Fruit fly (Drosophila melanogaster) whole organism, embryonic: ENCODE results near the gene CG3014.
A peak's percentile ranks its signal among the peaks of the same experiment; 100 is the strongest.

Experiments used
- Asciz ChIP-seq: fragments of 200-800 bp; sonication (Bioruptor generic); optimal IDR thresholded peaks from 2 replicates; lab custom pipeline; 2017; ENCODE audit warnings: missing biosample characterization, mild to moderate bottlenecking, missing genetic modification characterization, missing genetic modification reagents
- Blimp-1 ChIP-seq: fragments of 200-800 bp; sonication (Bioruptor generic); optimal IDR thresholded peaks from 3 replicates; lab custom pipeline; 2018; ENCODE audit warnings: missing biosample characterization, missing genetic modification characterization, mild to moderate bottlenecking, moderate library complexity, missing genetic modification reagents
- CG10267 ChIP-seq: fragments of 200-800 bp; sonication (Bioruptor generic); optimal IDR thresholded peaks from 2 replicates; lab custom pipeline; 2018; ENCODE audit warnings: missing biosample characterization, mild to moderate bottlenecking, missing genetic modification characterization, moderate library complexity
- CG11085 ChIP-seq: fragments of 200-800 bp; sonication (Bioruptor generic); IDR thresholded peaks from 2 replicates; pipeline ENCODE4 v1.3.6; 2022; ENCODE audit warnings: missing biosample characterization, missing genetic modification characterization
- CG11504 ChIP-seq: fragments of 200-800 bp; sonication (Bioruptor generic); optimal IDR thresholded peaks from 3 replicates; lab custom pipeline; 2019; ENCODE audit warnings: missing biosample characterization, mild to moderate bottlenecking, missing genetic modification characterization, moderate library complexity
- CG11723 ChIP-seq: fragments of 200-800 bp; sonication (Bioruptor generic); optimal IDR thresholded peaks from 2 replicates; lab custom pipeline; 2017; ENCODE audit warnings: missing biosample characterization, mild to moderate bottlenecking, missing genetic modification characterization
- CG12155 ChIP-seq: fragments of 200-800 bp; sonication (Bioruptor generic); optimal IDR thresholded peaks from 3 replicates; lab custom pipeline; 2016; ENCODE audit warnings: missing biosample characterization, missing genetic modification characterization
- CG12299 ChIP-seq: fragments of 200-800 bp; sonication (Bioruptor generic); optimal IDR thresholded peaks from 2 replicates; lab custom pipeline; 2018; ENCODE audit warnings: missing biosample characterization, mild to moderate bottlenecking, missing genetic modification characterization
- CG14965 ChIP-seq: fragments of 200-800 bp; sonication (Bioruptor generic); optimal IDR thresholded peaks from 2 replicates; lab custom pipeline; 2016; ENCODE audit warnings: missing biosample characterization, missing genetic modification characterization, borderline replicate concordance
- CG31224 ChIP-seq: fragments of 200-800 bp; sonication (Bioruptor generic); IDR thresholded peaks from 2 replicates; pipeline ENCODE4 v1.3.6; 2022; ENCODE audit warnings: missing biosample characterization, missing genetic modification characterization
- CG33557 ChIP-seq: fragments of 200-800 bp; sonication (Bioruptor generic); optimal IDR thresholded peaks from 2 replicates; lab custom pipeline; 2019; ENCODE audit warnings: missing biosample characterization, mild to moderate bottlenecking, missing genetic modification characterization, moderate library complexity
- CG34376 ChIP-seq: fragments of 200-800 bp; sonication (Bioruptor generic); optimal IDR thresholded peaks from 2 replicates; lab custom pipeline; 2018; ENCODE audit warnings: missing biosample characterization, mild to moderate bottlenecking, missing genetic modification characterization
- CG3726 ChIP-seq: fragments of 200-800 bp; sonication (Bioruptor generic); IDR thresholded peaks from 3 replicates; pipeline ENCODE4, ENCODE4 v1.3.6; 2022; ENCODE audit warnings: missing biosample characterization, missing genetic modification characterization
- CG6254 ChIP-seq: fragments of 200-800 bp; sonication (Bioruptor generic); optimal IDR thresholded peaks from 3 replicates; lab custom pipeline; 2017; ENCODE audit warnings: mild to moderate bottlenecking, missing biosample characterization, missing genetic modification reagents, missing genetic modification characterization
- CG6854 ChIP-seq: fragments of 200-800 bp; sonication (Bioruptor generic); optimal IDR thresholded peaks from 3 replicates; lab custom pipeline; 2017; ENCODE audit warnings: missing biosample characterization, mild to moderate bottlenecking, missing genetic modification characterization
- CG7556 ChIP-seq: fragments of 200-800 bp; sonication (Bioruptor generic); optimal IDR thresholded peaks from 2 replicates; lab custom pipeline; 2017; ENCODE audit warnings: missing biosample characterization, mild to moderate bottlenecking, missing genetic modification characterization
- CG8924 ChIP-seq: fragments of 200-800 bp; optimal IDR thresholded peaks from 3 replicates; lab custom pipeline; 2019; ENCODE audit warnings: missing biosample characterization, mild to moderate bottlenecking, missing genetic modification characterization, moderate library complexity
- CG8944 ChIP-seq: fragments of 200-800 bp; sonication (Bioruptor generic); optimal IDR thresholded peaks from 3 replicates; lab custom pipeline; 2016; ENCODE audit warnings: missing biosample characterization, missing genetic modification characterization
- CG9609 ChIP-seq: fragments of 200-800 bp; sonication (Bioruptor generic); optimal IDR thresholded peaks from 3 replicates; lab custom pipeline; 2016; ENCODE audit warnings: missing biosample characterization, missing genetic modification characterization
- D19A ChIP-seq: fragments of 200-800 bp; optimal IDR thresholded peaks from 3 replicates; lab custom pipeline; 2019; ENCODE audit warnings: missing biosample characterization, mild to moderate bottlenecking, missing genetic modification characterization, moderate library complexity
- Dek ChIP-seq: fragments of 200-800 bp; sonication (Bioruptor generic); optimal IDR thresholded peaks from 3 replicates; lab custom pipeline; 2019; ENCODE audit warnings: missing biosample characterization, mild to moderate bottlenecking, missing genetic modification characterization, moderate library complexity
- Hmr ChIP-seq: fragments of 200-800 bp; sonication (Bioruptor generic); optimal IDR thresholded peaks from 3 replicates; lab custom pipeline; 2017; ENCODE audit warnings: mild to moderate bottlenecking, missing biosample characterization, missing genetic modification reagents, missing genetic modification characterization
- Hr51 ChIP-seq, 2 experiments: fragments of 200-800 bp; sonication (Bioruptor generic); optimal IDR thresholded peaks; 2 replicates in 1 of 2; 3 replicates in 1 of 2; lab custom pipeline; 2016 to 2018; ENCODE audit warnings: missing biosample characterization in 2 of 2, missing genetic modification characterization in 2 of 2, mild to moderate bottlenecking in 1 of 2, moderate library complexity in 1 of 2
- Hsf ChIP-seq: fragments of 200-800 bp; sonication (Bioruptor generic); optimal IDR thresholded peaks from 3 replicates; lab custom pipeline; 2016; ENCODE audit warnings: missing biosample characterization, missing genetic modification characterization
- Mrtf ChIP-seq: fragments of 200-800 bp; sonication (Bioruptor generic); IDR thresholded peaks from 3 replicates; pipeline ENCODE4 v1.3.6; 2022; ENCODE audit warnings: missing biosample characterization, missing genetic modification characterization
- NC2β ChIP-seq: fragments of 200-800 bp; sonication (Bioruptor generic); optimal IDR thresholded peaks from 2 replicates; lab custom pipeline; 2016; ENCODE audit warnings: missing biosample characterization, missing genetic modification characterization
- NK7.1 ChIP-seq: fragments of 200-800 bp; sonication (Bioruptor generic); optimal IDR thresholded peaks from 3 replicates; lab custom pipeline; 2016; ENCODE audit warnings: missing biosample characterization, missing genetic modification characterization
- Sry-δ ChIP-seq: fragments of 200-800 bp; sonication (Bioruptor generic); optimal IDR thresholded peaks from 2 replicates; lab custom pipeline; 2016; ENCODE audit warnings: missing biosample characterization, missing genetic modification characterization
- Vsx1 ChIP-seq: fragments of 200-800 bp; sonication (Bioruptor generic); optimal IDR thresholded peaks from 2 replicates; lab custom pipeline; 2017; ENCODE audit warnings: missing biosample characterization, mild to moderate bottlenecking, missing genetic modification characterization, missing genetic modification reagents
- ap ChIP-seq: fragments of 200-800 bp; sonication (Bioruptor generic); IDR thresholded peaks from 2 replicates; pipeline ENCODE4 v1.3.6; 2022; ENCODE audit warnings: missing biosample characterization, missing genetic modification characterization
- ash1 ChIP-seq: fragments of 200-800 bp; sonication (Bioruptor generic); optimal IDR thresholded peaks from 2 replicates; lab custom pipeline; 2018; ENCODE audit warnings: missing biosample characterization, mild to moderate bottlenecking, missing genetic modification characterization
- bab2 ChIP-seq: fragments of 200-800 bp; sonication (Bioruptor generic); optimal IDR thresholded peaks from 2 replicates; lab custom pipeline; 2016; ENCODE audit warnings: missing biosample characterization, missing genetic modification characterization
- btn ChIP-seq: fragments of 200-800 bp; sonication (Bioruptor generic); optimal IDR thresholded peaks from 2 replicates; lab custom pipeline; 2016; ENCODE audit warnings: missing biosample characterization, missing genetic modification characterization
- chif ChIP-seq, 2 experiments: fragments of 200-800 bp; sonication (Bioruptor generic); optimal IDR thresholded peaks; 3 replicates each; lab custom pipeline; 2016; ENCODE audit warnings: missing biosample characterization in 2 of 2, missing genetic modification characterization in 2 of 2
- crc ChIP-seq: fragments of 200-800 bp; sonication (Bioruptor generic); optimal IDR thresholded peaks from 2 replicates; lab custom pipeline; 2016; ENCODE audit warnings: missing biosample characterization, missing genetic modification characterization
- disco-r ChIP-seq: fragments of 200-800 bp; sonication (Bioruptor generic); optimal IDR thresholded peaks from 2 replicates; lab custom pipeline; 2016; ENCODE audit warnings: missing biosample characterization, missing genetic modification characterization
- emc ChIP-seq: fragments of 200-800 bp; sonication (Bioruptor generic); optimal IDR thresholded peaks from 2 replicates; lab custom pipeline; 2016; ENCODE audit warnings: missing biosample characterization, missing genetic modification characterization
- gt ChIP-seq: fragments of 200-800 bp; sonication (Bioruptor generic); IDR thresholded peaks from 2 replicates; pipeline ENCODE4 v1.3.6; 2022; ENCODE audit warnings: missing biosample characterization, missing genetic modification characterization
- hth ChIP-seq: fragments of >200 bp; optimal IDR thresholded peaks from 2 replicates; lab custom pipeline; 2017; ENCODE audit warnings: inconsistent platforms
- lilli ChIP-seq: fragments of 200-800 bp; sonication (Bioruptor generic); optimal IDR thresholded peaks from 3 replicates; lab custom pipeline; 2016; ENCODE audit warnings: missing biosample characterization, missing genetic modification characterization
- lmd ChIP-seq: fragments of 200-800 bp; sonication (Bioruptor generic); IDR thresholded peaks from 2 replicates; pipeline ENCODE4 v1.3.6; 2022; ENCODE audit warnings: missing biosample characterization, missing genetic modification characterization
- mam ChIP-seq: fragments of 200-800 bp; sonication (Bioruptor generic); optimal IDR thresholded peaks from 3 replicates; lab custom pipeline; 2016; ENCODE audit warnings: missing biosample characterization, missing genetic modification characterization
- pnt ChIP-seq: fragments of 200-800 bp; sonication (Bioruptor generic); optimal IDR thresholded peaks from 3 replicates; lab custom pipeline; 2016; ENCODE audit warnings: missing biosample characterization, missing genetic modification characterization
- row ChIP-seq: fragments of 200-800 bp; sonication (Bioruptor generic); IDR thresholded peaks from 3 replicates; pipeline ENCODE4 v1.3.6; 2022; ENCODE audit warnings: missing biosample characterization, missing genetic modification characterization
- sens-2 ChIP-seq: fragments of 200-800 bp; sonication (Bioruptor generic); IDR thresholded peaks from 2 replicates; pipeline ENCODE4 v1.3.6; 2022; ENCODE audit warnings: missing biosample characterization, missing genetic modification characterization
- ssp ChIP-seq: fragments of 200-800 bp; sonication (Bioruptor generic); IDR thresholded peaks from 2 replicates; pipeline ENCODE4 v1.3.6; 2022; ENCODE audit warnings: missing biosample characterization, missing genetic modification characterization
- sug ChIP-seq: fragments of 200-800 bp; optimal IDR thresholded peaks from 2 replicates; lab custom pipeline; 2019; ENCODE audit warnings: missing biosample characterization, mild to moderate bottlenecking, missing genetic modification characterization, moderate library complexity
- tll ChIP-seq, 2 experiments: fragments of 200-800 bp in 1 of 2; fragments of >200 bp in 1 of 2; sonication (Bioruptor generic) in 1 of 2; optimal IDR thresholded peaks; 2 replicates each; lab custom pipeline; 2017 to 2019; ENCODE audit warnings: missing biosample characterization in 2 of 2, missing genetic modification characterization in 2 of 2, mild to moderate bottlenecking in 1 of 2, moderate library complexity in 1 of 2
- usp ChIP-seq: fragments of >200 bp; optimal IDR thresholded peaks from 2 replicates; lab custom pipeline; 2017; ENCODE audit warnings: missing biosample characterization, missing genetic modification characterization
- vvl ChIP-seq: fragments of 200-800 bp; sonication (Bioruptor generic); IDR thresholded peaks from 2 replicates; pipeline ENCODE4 v1.3.6; 2022; ENCODE audit warnings: missing biosample characterization, missing genetic modification characterization
- zen ChIP-seq: fragments of 200-800 bp; sonication (Bioruptor generic); optimal IDR thresholded peaks from 3 replicates; lab custom pipeline; 2018; ENCODE audit warnings: missing biosample characterization, mild to moderate bottlenecking, missing genetic modification characterization, moderate library complexity

The CG3014 gene

dm6 chr3R:7813981-7814529 lies 11.5 kb upstream of the CG3014 start, which contains the start of gene CG34384 (continued):
- TF ChIP-seq CG11723 (GFP tag; lab: Kevin White, UChicago) (peak; percentile 37), zen (peak; percentile 24), bab2 (GFP tag; lab: Kevin White, UChicago) (peak; percentile 38), CG7556 (peak; percentile 93), ap (GFP tag; lab: Robert Waterston, UW) (no peak), Dek (tag; lab: Kevin White, UChicago) (peak; percentile 33), pnt (peak; percentile 38), tll (GFP tag; optimal IDR thresholded peaks at IDR 0.05; lab: Kevin White, UChicago) (no peak), disco-r (GFP tag; lab: Kevin White, UChicago) (peak; percentile 33), btn (GFP tag; lab: Kevin White, UChicago) (peak; percentile 33), CG14965 (GFP tag; lab: Kevin White, UChicago) (no peak), Hmr (GFP tag; lab: Kevin White, UChicago) (peak; percentile 76), lmd (GFP tag; lab: Robert Waterston, UW) (peak; percentile 36; the same call in 1 of the 2 replicates), CG12299 (tag; lab: Kevin White, UChicago) (no peak), CG31224 (GFP tag; lab: Robert Waterston, UW) (no peak), CG6254 (GFP tag; lab: Kevin White, UChicago) (peak; percentile 28), hth (lab: Kevin White, UChicago) (no peak), NK7.1 (GFP tag; lab: Kevin White, UChicago) (no peak), gt (GFP tag; lab: Robert Waterston, UW) (no peak), sens-2 (GFP tag; lab: Robert Waterston, UW) (no peak), sug (tag; lab: Kevin White, UChicago) (peak; percentile 59), row (GFP tag; lab: Robert Waterston, UW) (peak; percentile 57; the same call in 1 of the 3 replicates), Vsx1 (GFP tag; lab: Kevin White, UChicago) (no peak), CG8944 (GFP tag; lab: Kevin White, UChicago) (no peak), emc (GFP tag; lab: Kevin White, UChicago) (peak; percentile 34), CG3726 (no peak), CG11504 (tag; lab: Kevin White, UChicago) (peak; percentile 80), Asciz (no peak), D19A (peak; percentile 59), Sry-δ (GFP tag; lab: Kevin White, UChicago) (peak; percentile 21), Blimp-1 (GFP tag; lab: Kevin White, UChicago) (peak; percentile 43), ssp (GFP tag; lab: Robert Waterston, UW) (no peak), lilli (GFP tag; lab: Kevin White, UChicago) (peak; percentile 58), vvl (GFP tag; lab: Robert Waterston, UW) (no peak), CG33557 (GFP tag; lab: Kevin White, UChicago) (no peak), chif (GFP tag; optimal IDR thresholded peaks at IDR 0.05; lab: Kevin White, UChicago) (peak in 1 of 2 experiments; percentile 31), CG8924 (tag; lab: Kevin White, UChicago) (peak; percentile 61), usp (GFP tag; lab: Kevin White, UChicago) (no peak), CG12155 (GFP tag; lab: Kevin White, UChicago) (peak; percentile 46), CG6854 (GFP tag; lab: Kevin White, UChicago) (peak; percentile 65), CG9609 (GFP tag; lab: Kevin White, UChicago) (peak; percentile 27), crc (GFP tag; lab: Kevin White, UChicago) (peak; percentile 20), CG10267 (tag; lab: Kevin White, UChicago) (peak; percentile 55), CG11085 (GFP tag; lab: Robert Waterston, UW) (no peak), NC2β (peak; percentile 22), CG34376 (peak; percentile 80), Hr51 (GFP tag; optimal IDR thresholded peaks at IDR 0.05; lab: Kevin White, UChicago) (peak; percentile 6 to 49), mam (GFP tag; lab: Kevin White, UChicago) (peak; percentile 52), ash1 (GFP tag; lab: Kevin White, UChicago) (no peak), Hsf (GFP tag; lab: Kevin White, UChicago) (peak; percentile 34), Mrtf (GFP tag; lab: Robert Waterston, UW) (no peak)
